Worm (Caenorhabditis elegans): ENCODE data around the gene M01H9.10.
A peak's percentile ranks its signal among the peaks of the same experiment; 100 is the strongest.

Gene M01H9.10

DNA sequence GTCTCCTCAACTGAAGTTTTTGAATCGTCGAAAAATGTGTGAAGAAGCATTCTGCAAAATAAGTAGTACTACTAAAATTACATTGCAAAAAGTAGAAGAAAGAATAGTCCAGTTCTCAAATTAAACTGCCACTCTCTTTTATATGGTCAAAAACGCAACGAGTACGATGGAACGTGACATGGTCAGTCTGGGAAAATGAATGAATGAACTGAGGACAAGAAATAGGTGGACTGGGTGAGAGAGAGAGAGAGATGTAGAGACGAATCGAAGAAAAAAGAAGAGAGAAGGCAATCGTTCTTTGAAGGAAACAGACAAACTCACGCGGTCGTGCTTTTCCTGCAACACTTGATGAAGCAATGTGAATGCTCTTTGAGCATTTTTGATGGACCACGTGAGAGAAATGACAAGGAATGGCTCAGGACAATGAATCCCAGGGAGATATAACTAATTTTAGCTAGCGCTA lies 2.9 kb downstream of the M01H9.10 start, which contains the start of gene M01H9.3:
M01H9.3 (minus strand) TSS at position 51 of the 463 bp plus-strand sequence.
- TF ChIP-seq tab-1 (GFP tag; IDR thresholded peaks at IDR 0.05) (no peak), cog-1 (tag; optimal IDR thresholded peaks at IDR 0.05) (no peak), T22C8.4 (GFP tag; IDR thresholded peaks at IDR 0.05) (no peak), klf-2 (GFP tag; conservative IDR thresholded peaks at IDR 0.05) (no peak), ztf-29 (GFP tag; IDR thresholded peaks at IDR 0.05) (no peak), flt-1 (GFP tag; IDR thresholded peaks at IDR 0.05) (no peak), ref-1 (GFP tag; conservative IDR thresholded peaks at IDR 0.05) (no peak), ztf-23 (GFP tag; IDR thresholded peaks at IDR 0.05) (no peak), med-1 (GFP tag; optimal IDR thresholded peaks at IDR 0.05; ENCODE audit: insufficient read depth) (no peak)

DNA sequence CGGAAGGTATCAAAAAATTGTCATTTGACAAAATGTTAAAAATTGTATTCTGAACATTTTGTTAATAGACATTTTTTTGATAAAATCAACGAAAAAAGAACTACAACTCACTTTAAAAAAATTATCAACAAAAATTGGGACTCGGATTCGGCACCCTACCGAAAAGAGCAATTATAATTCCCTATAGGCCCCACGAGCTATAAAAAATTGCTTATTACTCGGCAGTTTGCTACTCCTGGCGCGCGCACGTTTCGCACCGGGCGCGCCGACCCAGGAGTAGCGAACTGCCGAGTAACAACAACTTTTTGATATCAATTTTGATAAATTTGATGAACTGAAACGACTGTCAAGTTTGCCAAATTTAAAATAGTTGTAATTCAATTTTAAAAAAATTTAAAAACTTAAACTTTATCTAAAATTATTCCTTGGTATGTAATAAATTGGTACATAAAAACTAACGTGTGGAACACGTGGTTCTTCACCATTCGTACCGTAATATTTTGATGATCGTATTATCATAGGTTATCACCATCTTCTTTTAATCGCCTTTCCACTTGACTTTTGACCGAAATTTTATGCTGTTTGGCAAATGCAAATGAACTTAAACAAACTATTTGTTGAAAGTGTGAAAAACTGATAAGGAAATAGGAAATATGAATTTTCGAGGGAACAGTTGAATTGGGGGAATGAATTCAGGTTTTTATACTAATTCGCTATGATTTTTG lies 4.4 kb downstream of the M01H9.10 start:
- no peak for TF ChIP-seq ztf-23 (GFP tag; IDR thresholded peaks at IDR 0.05)
- TF ChIP-seq ref-1 (GFP tag; conservative IDR thresholded peaks at IDR 0.05): no peak
- no peak for TF ChIP-seq ztf-29 (GFP tag; IDR thresholded peaks at IDR 0.05)
- no peak for TF ChIP-seq flt-1 (GFP tag; IDR thresholded peaks at IDR 0.05)
- no peak for TF ChIP-seq T22C8.4 (GFP tag; IDR thresholded peaks at IDR 0.05)
- TF ChIP-seq tab-1 (GFP tag; IDR thresholded peaks at IDR 0.05): no peak
- no peak for TF ChIP-seq cog-1 (tag; optimal IDR thresholded peaks at IDR 0.05)
- TF ChIP-seq klf-2 (GFP tag; conservative IDR thresholded peaks at IDR 0.05): no peak
- TF ChIP-seq med-1 (GFP tag; optimal IDR thresholded peaks at IDR 0.05; ENCODE audit: insufficient read depth): no peak

DNA sequence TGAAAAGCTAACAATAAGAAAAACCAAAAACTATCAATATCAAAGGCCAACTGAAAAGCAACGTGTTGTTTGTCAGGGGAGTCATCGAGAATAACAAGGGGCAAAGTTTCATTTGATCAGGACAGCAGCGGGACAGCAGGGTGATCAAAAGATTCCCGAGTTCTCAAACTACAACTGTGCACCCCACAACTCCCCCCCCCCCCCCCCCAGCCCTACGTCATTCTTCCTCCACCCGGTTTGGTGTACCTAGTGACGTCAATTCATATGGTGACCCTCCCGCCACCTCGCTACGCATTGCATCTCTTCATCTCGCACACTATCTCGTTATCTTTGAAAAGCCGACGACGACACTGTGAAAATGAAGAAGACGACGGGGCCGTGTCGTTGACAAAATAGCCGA lies 6.2 kb downstream of the M01H9.10 start:
- no peak for TF ChIP-seq med-1 (GFP tag; optimal IDR thresholded peaks at IDR 0.05; ENCODE audit: insufficient read depth)
- no peak for TF ChIP-seq cog-1 (tag; optimal IDR thresholded peaks at IDR 0.05)
- TF ChIP-seq ztf-29 (GFP tag; IDR thresholded peaks at IDR 0.05): no peak
- no peak for TF ChIP-seq ztf-23 (GFP tag; IDR thresholded peaks at IDR 0.05)
- TF ChIP-seq tab-1 (GFP tag; IDR thresholded peaks at IDR 0.05): no peak
- no peak for TF ChIP-seq T22C8.4 (GFP tag; IDR thresholded peaks at IDR 0.05)

DNA sequence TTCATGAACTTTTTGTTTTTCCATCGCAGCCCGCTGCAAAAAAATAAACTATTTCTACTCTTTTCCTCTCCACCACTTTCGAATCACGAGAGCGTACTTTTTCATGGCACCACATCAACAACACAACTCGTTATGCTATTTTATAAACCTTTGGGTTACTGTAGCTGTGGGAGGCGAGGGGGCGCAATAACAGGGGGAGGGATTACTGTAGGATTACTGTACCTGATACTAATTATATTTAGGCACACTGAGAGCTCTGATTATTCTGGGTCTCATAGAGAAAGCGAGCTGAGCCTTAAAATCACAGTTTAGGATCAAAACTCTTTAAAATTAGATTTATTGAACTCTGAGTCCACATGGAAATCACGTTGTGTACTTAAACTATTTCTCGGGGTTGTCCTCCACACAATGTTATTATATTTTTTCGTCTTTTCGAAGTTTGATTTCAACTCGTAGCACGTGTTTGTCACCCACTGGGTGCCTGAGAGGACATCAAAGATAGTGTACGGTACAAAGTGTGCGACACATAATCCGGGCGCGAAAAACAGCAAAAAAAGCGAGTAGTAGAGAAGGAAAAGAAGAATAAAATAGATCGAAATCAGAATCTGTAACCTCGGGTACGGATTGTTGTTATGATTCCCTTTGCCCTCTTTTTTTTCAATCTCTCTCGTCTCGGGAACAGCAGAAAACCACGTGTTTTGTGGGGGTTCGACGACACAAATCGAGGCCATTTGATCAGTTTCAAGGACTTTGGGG lies 7.3 kb downstream of the M01H9.10 start:
- TF ChIP-seq ztf-29 (GFP tag; IDR thresholded peaks at IDR 0.05) (no peak), ref-1 (GFP tag; conservative IDR thresholded peaks at IDR 0.05) (no peak), klf-2 (GFP tag; conservative IDR thresholded peaks at IDR 0.05) (no peak)

DNA sequence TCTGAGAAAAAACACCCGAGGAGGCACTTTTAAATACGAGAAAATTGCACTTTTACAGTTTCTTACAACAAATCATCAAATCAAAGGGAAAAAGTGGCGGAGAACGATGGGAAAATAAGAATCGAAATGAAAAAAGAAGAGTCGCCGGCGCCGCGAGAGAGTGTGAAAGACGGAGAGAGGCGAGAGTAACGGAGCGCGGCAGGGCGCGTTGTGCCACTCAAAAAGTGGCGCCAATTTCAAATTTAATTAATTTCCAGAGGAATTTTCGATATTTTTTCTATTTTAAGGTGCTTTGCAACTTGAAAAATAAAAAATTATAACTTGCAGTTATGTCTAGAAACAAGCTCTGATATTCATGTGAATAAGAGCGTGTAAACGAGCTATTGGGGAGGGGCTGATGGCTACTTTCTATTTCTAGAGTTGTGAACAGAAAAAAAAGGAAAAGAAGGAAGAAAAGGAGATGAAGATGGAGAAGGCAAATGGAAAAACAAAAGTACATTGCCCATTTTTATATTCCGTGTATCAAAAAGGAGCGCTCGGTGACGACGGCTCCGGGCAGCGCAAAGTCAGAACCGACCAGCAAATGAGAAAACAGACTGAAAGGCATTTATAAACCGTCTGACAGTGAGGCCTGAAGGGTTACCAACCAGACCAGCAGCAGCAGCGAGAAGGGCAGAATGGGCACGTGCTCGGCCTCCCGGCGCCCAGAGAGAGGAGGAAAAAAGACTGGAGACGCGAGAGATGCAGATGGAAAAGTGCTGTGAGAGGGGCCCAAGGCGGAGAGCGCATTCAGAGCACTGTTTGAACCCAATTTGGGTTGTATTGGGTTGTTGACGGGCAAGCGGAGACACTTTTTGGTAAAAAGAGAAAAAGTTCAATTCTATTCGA lies 8.8 kb downstream of the M01H9.10 start:
- TF ChIP-seq ztf-29 (GFP tag; IDR thresholded peaks at IDR 0.05): no peak
- no peak for TF ChIP-seq tab-1 (GFP tag; IDR thresholded peaks at IDR 0.05)
- TF ChIP-seq ref-1 (GFP tag; conservative IDR thresholded peaks at IDR 0.05): no peak
- no peak for TF ChIP-seq med-1 (GFP tag; optimal IDR thresholded peaks at IDR 0.05; ENCODE audit: insufficient read depth)
- TF ChIP-seq T22C8.4 (GFP tag; IDR thresholded peaks at IDR 0.05): no peak
- TF ChIP-seq ztf-23 (GFP tag; IDR thresholded peaks at IDR 0.05): no peak
- TF ChIP-seq klf-2 (GFP tag; conservative IDR thresholded peaks at IDR 0.05): no peak
- TF ChIP-seq flt-1 (GFP tag; IDR thresholded peaks at IDR 0.05): no peak
- no peak for TF ChIP-seq cog-1 (tag; optimal IDR thresholded peaks at IDR 0.05)

DNA sequence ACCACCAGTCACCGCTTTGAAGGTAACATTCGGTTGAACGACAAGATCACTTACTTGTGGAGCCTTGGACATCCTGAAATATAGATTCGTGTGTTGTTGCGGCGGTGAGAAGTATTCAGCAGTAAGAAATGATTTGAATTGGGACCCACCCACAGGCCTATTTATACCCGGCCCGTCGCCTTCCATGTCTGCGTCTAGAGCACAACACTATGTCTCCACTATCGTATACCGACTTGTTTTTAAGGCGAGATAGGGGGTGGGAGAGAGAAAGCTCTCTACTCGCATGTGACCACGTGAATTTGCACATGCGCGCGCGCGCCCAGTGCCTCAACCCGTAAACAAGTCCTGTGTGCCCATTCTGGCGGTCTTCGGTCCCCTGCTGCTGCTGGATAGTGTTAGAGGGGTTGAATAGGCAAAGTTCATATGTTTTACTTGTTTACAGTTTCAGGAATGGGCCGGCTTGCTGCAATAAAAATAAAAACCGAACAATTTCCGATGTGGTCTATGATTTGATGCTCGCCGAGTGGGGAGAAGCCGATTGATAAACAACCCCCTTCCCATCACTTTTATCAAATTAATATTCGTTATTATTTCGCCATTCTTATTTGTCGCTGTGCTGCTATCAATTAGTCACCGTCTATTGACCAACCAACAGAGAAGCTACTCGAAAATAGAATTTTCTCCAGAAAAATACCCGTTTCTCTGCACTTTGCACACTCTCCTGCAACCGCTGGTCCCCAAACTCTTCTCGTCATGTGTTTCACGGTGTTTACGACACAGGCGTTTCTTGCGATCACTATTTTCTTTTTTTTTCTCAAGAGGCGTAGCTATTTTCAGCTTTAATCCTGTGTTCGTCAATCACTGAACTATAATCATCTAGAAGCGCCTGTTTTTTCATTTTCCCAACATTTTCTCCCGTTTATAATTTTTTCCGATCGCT lies 9.9 kb downstream of the M01H9.10 start:
- TF ChIP-seq flt-1 (GFP tag; IDR thresholded peaks at IDR 0.05): peak; percentile 28; the same call in 1 of the 2 replicates
- TF ChIP-seq med-1 (GFP tag; optimal IDR thresholded peaks at IDR 0.05; ENCODE audit: insufficient read depth): no peak
- TF ChIP-seq tab-1 (GFP tag; IDR thresholded peaks at IDR 0.05): peak; percentile 63; the same call in 1 of the 2 replicates

DNA sequence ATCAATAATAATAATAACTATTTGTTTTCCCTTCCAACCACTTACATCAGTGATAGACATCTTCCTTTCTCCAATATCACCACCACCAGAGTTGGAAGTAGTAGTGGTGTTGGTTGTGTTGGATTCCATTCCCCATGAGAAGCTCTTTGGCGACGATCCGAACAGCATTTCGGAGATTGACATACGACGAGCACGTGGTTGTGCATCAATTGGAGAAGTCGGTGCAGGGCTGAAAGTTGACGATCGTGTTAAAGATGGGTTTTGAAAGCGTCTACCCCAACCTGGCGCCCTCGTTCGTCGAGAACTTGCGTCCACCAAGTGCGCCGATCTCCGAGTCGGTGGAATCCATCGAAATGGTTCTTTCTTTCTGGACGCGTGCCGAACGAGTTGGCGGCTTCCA lies 10.9 kb downstream of the M01H9.10 start:
- no peak for TF ChIP-seq ztf-29 (GFP tag; IDR thresholded peaks at IDR 0.05)
- TF ChIP-seq med-1 (GFP tag; optimal IDR thresholded peaks at IDR 0.05; ENCODE audit: insufficient read depth): no peak
- no peak for TF ChIP-seq ztf-23 (GFP tag; IDR thresholded peaks at IDR 0.05)
- TF ChIP-seq cog-1 (tag; optimal IDR thresholded peaks at IDR 0.05): no peak
- TF ChIP-seq tab-1 (GFP tag; IDR thresholded peaks at IDR 0.05): no peak
- TF ChIP-seq flt-1 (GFP tag; IDR thresholded peaks at IDR 0.05): no peak
- no peak for TF ChIP-seq T22C8.4 (GFP tag; IDR thresholded peaks at IDR 0.05)
- no peak for TF ChIP-seq ref-1 (GFP tag; conservative IDR thresholded peaks at IDR 0.05)
- TF ChIP-seq klf-2 (GFP tag; conservative IDR thresholded peaks at IDR 0.05): no peak

DNA sequence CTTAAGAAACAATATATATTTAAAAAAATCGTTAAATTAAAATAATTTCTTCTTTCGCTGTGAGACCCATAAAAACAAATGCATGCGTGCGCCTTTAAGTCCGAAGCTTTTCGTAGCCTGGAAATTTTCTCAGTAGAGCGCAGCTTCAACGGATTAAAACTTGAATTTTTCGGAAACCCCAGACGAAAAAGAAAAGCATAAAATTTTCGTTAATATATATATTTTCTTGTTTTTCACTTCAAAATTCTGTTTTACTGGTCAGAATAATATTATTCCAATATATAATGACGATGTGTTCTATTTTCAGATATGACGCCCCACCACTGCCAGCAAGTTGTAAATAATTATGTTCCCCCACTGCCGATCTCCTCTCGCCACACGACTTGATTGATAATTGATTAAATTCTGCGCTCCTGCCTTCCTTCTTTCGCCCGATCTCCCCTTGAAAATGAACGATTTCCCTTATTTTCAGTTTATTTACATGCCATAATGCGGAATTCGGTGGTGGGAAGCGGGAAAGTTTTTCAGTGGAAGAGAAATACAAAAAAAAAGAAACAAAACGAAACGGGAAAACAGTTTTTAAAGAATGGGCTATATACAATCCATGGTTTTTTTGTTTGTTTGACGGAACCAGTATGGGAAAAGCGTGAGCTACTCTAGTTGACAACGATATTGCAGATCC lies 11.7 kb downstream of the M01H9.10 start:
- TF ChIP-seq ztf-29 (GFP tag; IDR thresholded peaks at IDR 0.05) (0 out of 2 replicates have a peak, but pooled peaks have one; percentile 17), cog-1 (tag; optimal IDR thresholded peaks at IDR 0.05) (no peak)
